Fruit fly (Drosophila melanogaster) whole organism, prepupa: ENCODE results near the gene TfIIA-L.

Source experiments
- Blimp-1 ChIP-seq: fragments of 200-800 bp; sonication (Bioruptor generic); optimal IDR thresholded peaks from 3 replicates; lab custom pipeline; 2017; ENCODE audit warnings: missing biosample characterization, missing genetic modification characterization, mild to moderate bottlenecking, moderate library complexity, missing genetic modification reagents
- CG10631 ChIP-seq: fragments of 200-800 bp; sonication (Bioruptor generic); optimal IDR thresholded peaks from 2 replicates; lab custom pipeline; 2016; ENCODE audit warnings: missing biosample characterization, missing genetic modification characterization
- CG10669 ChIP-seq: fragments of 200-800 bp; sonication (Bioruptor generic); optimal IDR thresholded peaks from 3 replicates; lab custom pipeline; 2018; ENCODE audit warnings: missing biosample characterization, mild to moderate bottlenecking, missing genetic modification characterization, moderate library complexity
- CG11294 ChIP-seq: fragments of 200-800 bp; sonication (Bioruptor generic); IDR thresholded peaks from 2 replicates; pipeline ENCODE4 v1.3.6; 2022; ENCODE audit warnings: missing biosample characterization, missing genetic modification characterization
- CG11902 ChIP-seq: fragments of 200-800 bp; sonication (Bioruptor generic); optimal IDR thresholded peaks from 3 replicates; lab custom pipeline; 2016; ENCODE audit warnings: missing biosample characterization, missing genetic modification characterization
- CG15336 ChIP-seq: fragments of 200-800 bp; sonication (Bioruptor generic); IDR thresholded peaks from 2 replicates; pipeline ENCODE4 v1.3.6; 2022; ENCODE audit warnings: missing biosample characterization, missing genetic modification characterization
- CG1621 ChIP-seq: fragments of 200-800 bp; sonication (Bioruptor generic); optimal IDR thresholded peaks from 3 replicates; lab custom pipeline; 2018; ENCODE audit warnings: missing biosample characterization, mild to moderate bottlenecking, missing genetic modification characterization
- CG16779 ChIP-seq: fragments of 200-800 bp; sonication (Bioruptor generic); optimal IDR thresholded peaks from 3 replicates; lab custom pipeline; 2017; ENCODE audit warnings: missing biosample characterization, mild to moderate bottlenecking, missing genetic modification characterization
- CG3032 ChIP-seq: fragments of 200-800 bp; optimal IDR thresholded peaks from 2 replicates; lab custom pipeline; 2019; ENCODE audit warnings: missing biosample characterization, mild to moderate bottlenecking, missing genetic modification characterization, moderate library complexity
- CG31627 ChIP-seq: fragments of 200-800 bp; sonication (Bioruptor generic); optimal IDR thresholded peaks from 3 replicates; lab custom pipeline; 2016; ENCODE audit warnings: missing biosample characterization, missing genetic modification characterization
- CG32006 ChIP-seq: fragments of 200-800 bp; sonication (Bioruptor generic); optimal IDR thresholded peaks from 3 replicates; lab custom pipeline; 2017; ENCODE audit warnings: missing biosample characterization, mild to moderate bottlenecking, missing genetic modification characterization
- CG34406 ChIP-seq: fragments of 200-800 bp; sonication (Bioruptor generic); optimal IDR thresholded peaks from 3 replicates; lab custom pipeline; 2016; ENCODE audit warnings: missing biosample characterization, missing genetic modification characterization
- CG3919 ChIP-seq: fragments of 200-800 bp; sonication (Bioruptor generic); optimal IDR thresholded peaks from 3 replicates; lab custom pipeline; 2016; ENCODE audit warnings: missing biosample characterization, missing genetic modification characterization
- CG4318 ChIP-seq: fragments of 200-800 bp; sonication (Bioruptor generic); optimal IDR thresholded peaks from 3 replicates; lab custom pipeline; 2017; ENCODE audit warnings: missing biosample characterization, mild to moderate bottlenecking, missing genetic modification characterization
- CG6163 ChIP-seq: fragments of 200-800 bp; sonication (Bioruptor generic); IDR thresholded peaks from 3 replicates; pipeline ENCODE4 v1.3.6; 2022; ENCODE audit warnings: missing biosample characterization, missing genetic modification characterization
- CG6276 ChIP-seq: fragments of 200-800 bp; sonication (Bioruptor generic); optimal IDR thresholded peaks from 2 replicates; lab custom pipeline; 2017; ENCODE audit warnings: missing biosample characterization, mild to moderate bottlenecking, missing genetic modification characterization
- CG6792 ChIP-seq: fragments of 200-800 bp; sonication (Bioruptor generic); optimal IDR thresholded peaks from 3 replicates; lab custom pipeline; 2016; ENCODE audit warnings: missing biosample characterization, missing genetic modification characterization
- CG6808 ChIP-seq: fragments of 200-800 bp; sonication (Bioruptor generic); optimal IDR thresholded peaks from 3 replicates; lab custom pipeline; 2017; ENCODE audit warnings: missing biosample characterization, missing genetic modification characterization, mild to moderate bottlenecking, moderate library complexity, missing genetic modification reagents
- CG6854 ChIP-seq: fragments of 200-800 bp; sonication (Bioruptor generic); optimal IDR thresholded peaks from 2 replicates; lab custom pipeline; 2017; ENCODE audit warnings: missing biosample characterization, mild to moderate bottlenecking, missing genetic modification characterization
- CG7368 ChIP-seq: fragments of 200-800 bp; sonication (Bioruptor generic); optimal IDR thresholded peaks from 3 replicates; lab custom pipeline; 2016; ENCODE audit warnings: missing biosample characterization, missing genetic modification characterization
- CG8119 ChIP-seq: fragments of 200-800 bp; sonication (Bioruptor generic); IDR thresholded peaks from 3 replicates; pipeline ENCODE4 v1.3.6; 2022; ENCODE audit warnings: missing biosample characterization, missing genetic modification characterization
- CG8632 ChIP-seq: fragments of 200-800 bp; sonication (Bioruptor generic); optimal IDR thresholded peaks from 3 replicates; lab custom pipeline; 2016; ENCODE audit warnings: missing biosample characterization, missing genetic modification characterization
- CG9139 ChIP-seq: fragments of 200-800 bp; sonication (Bioruptor generic); optimal IDR thresholded peaks from 3 replicates; lab custom pipeline; 2017; ENCODE audit warnings: missing biosample characterization, mild to moderate bottlenecking, missing genetic modification characterization
- Eip75B ChIP-seq: fragments of 200-800 bp; sonication (Bioruptor generic); optimal IDR thresholded peaks from 3 replicates; lab custom pipeline; 2016; ENCODE audit warnings: missing biosample characterization, missing genetic modification characterization
- Eip78C ChIP-seq: fragments of 200-800 bp; sonication (Bioruptor generic); peaks from one replicate; lab custom pipeline; 2016; ENCODE audit warnings: missing biosample characterization, missing genetic modification characterization
- Eip93F ChIP-seq: fragments of 200-800 bp; sonication (Bioruptor generic); optimal IDR thresholded peaks from 2 replicates; lab custom pipeline; 2016; ENCODE audit warnings: missing biosample characterization, mild to moderate bottlenecking, missing genetic modification characterization
- Ets21C ChIP-seq: fragments of 200-800 bp; sonication (Bioruptor generic); optimal IDR thresholded peaks from 3 replicates; lab custom pipeline; 2016; ENCODE audit warnings: missing biosample characterization, missing genetic modification characterization
- Ets96B ChIP-seq: fragments of 200-800 bp; optimal IDR thresholded peaks from 2 replicates; lab custom pipeline; 2019; ENCODE audit warnings: missing biosample characterization, mild to moderate bottlenecking, missing genetic modification characterization, moderate library complexity
- Gug ChIP-seq: fragments of 200-800 bp; sonication (Bioruptor generic); IDR thresholded peaks from 2 replicates; pipeline ENCODE4 v1.3.6; 2022; ENCODE audit warnings: missing biosample characterization, missing genetic modification characterization
- Hr38 ChIP-seq: sonication (Bioruptor generic); optimal IDR thresholded peaks from 2 replicates; lab custom pipeline; 2016; ENCODE audit warnings: missing biosample characterization, missing genetic modification characterization
- Hr39 ChIP-seq: fragments of 200-800 bp; sonication (Bioruptor generic); optimal IDR thresholded peaks from 2 replicates; lab custom pipeline; 2016; ENCODE audit warnings: missing biosample characterization, missing genetic modification characterization
- Lpt ChIP-seq: fragments of 200-800 bp; sonication (Bioruptor generic); optimal IDR thresholded peaks from 3 replicates; lab custom pipeline; 2016; ENCODE audit warnings: missing biosample characterization, missing genetic modification characterization
- Met ChIP-seq: fragments of 200-800 bp; sonication (Bioruptor generic); optimal IDR thresholded peaks from 3 replicates; lab custom pipeline; 2016; ENCODE audit warnings: missing biosample characterization, missing genetic modification characterization
- Sox14 ChIP-seq: fragments of 200-800 bp; sonication (Bioruptor generic); optimal IDR thresholded peaks from 3 replicates; lab custom pipeline; 2016; ENCODE audit warnings: missing biosample characterization, missing genetic modification characterization
- Sox15 ChIP-seq: fragments of 200-800 bp; sonication (Bioruptor generic); optimal IDR thresholded peaks from 3 replicates; lab custom pipeline; 2016; ENCODE audit warnings: missing biosample characterization, missing genetic modification characterization
- achi ChIP-seq: fragments of 200-800 bp; sonication (Bioruptor generic); optimal IDR thresholded peaks from 3 replicates; lab custom pipeline; 2016; ENCODE audit warnings: missing biosample characterization, missing genetic modification characterization
- dac ChIP-seq: fragments of 200-800 bp; sonication (Bioruptor generic); optimal IDR thresholded peaks from 2 replicates; lab custom pipeline; 2017; ENCODE audit warnings: missing biosample characterization, mild to moderate bottlenecking, missing genetic modification characterization
- dsx ChIP-seq: fragments of 200-800 bp; optimal IDR thresholded peaks from 3 replicates; lab custom pipeline; 2019; ENCODE audit warnings: missing biosample characterization, mild to moderate bottlenecking, missing genetic modification characterization, moderate library complexity; ENCODE audit not compliant: poor library complexity, severe bottlenecking
- eg ChIP-seq: fragments of 200-800 bp; sonication (Bioruptor generic); IDR thresholded peaks from 3 replicates; pipeline ENCODE4 v1.3.6; 2022; ENCODE audit warnings: missing biosample characterization, missing genetic modification characterization
- fd85E ChIP-seq: fragments of 200-800 bp; sonication (Bioruptor generic); optimal IDR thresholded peaks from 3 replicates; lab custom pipeline; 2016; ENCODE audit warnings: missing biosample characterization, missing genetic modification characterization
- net ChIP-seq: fragments of 200-800 bp; sonication (Bioruptor generic); optimal IDR thresholded peaks from 3 replicates; lab custom pipeline; 2016; ENCODE audit warnings: missing biosample characterization, missing genetic modification characterization
- pdm3 ChIP-seq: fragments of 200-800 bp; sonication (Bioruptor generic); optimal IDR thresholded peaks from 3 replicates; lab custom pipeline; 2016; ENCODE audit warnings: missing biosample characterization, missing genetic modification characterization
- spab ChIP-seq: fragments of 200-800 bp; sonication (Bioruptor generic); optimal IDR thresholded peaks from 2 replicates; lab custom pipeline; 2017; ENCODE audit warnings: missing biosample characterization, mild to moderate bottlenecking, missing genetic modification characterization, missing genetic modification reagents
- ss ChIP-seq, 2 experiments: fragments of 200-800 bp; sonication (Bioruptor generic); optimal IDR thresholded peaks; 2 replicates in 1 of 2; 3 replicates in 1 of 2; lab custom pipeline; 2017 to 2018; ENCODE audit warnings: mild to moderate bottlenecking in 2 of 2, missing biosample characterization in 2 of 2, missing genetic modification characterization in 2 of 2, moderate library complexity in 1 of 2
- svp ChIP-seq: fragments of 200-800 bp; sonication (Bioruptor generic); peaks from one replicate; lab custom pipeline; 2016; ENCODE audit warnings: missing biosample characterization, missing genetic modification characterization
- topi ChIP-seq: fragments of 200-800 bp; sonication (Bioruptor generic); optimal IDR thresholded peaks from 3 replicates; lab custom pipeline; 2016; ENCODE audit warnings: missing biosample characterization, missing genetic modification characterization

Gene TfIIA-L

DNA sequence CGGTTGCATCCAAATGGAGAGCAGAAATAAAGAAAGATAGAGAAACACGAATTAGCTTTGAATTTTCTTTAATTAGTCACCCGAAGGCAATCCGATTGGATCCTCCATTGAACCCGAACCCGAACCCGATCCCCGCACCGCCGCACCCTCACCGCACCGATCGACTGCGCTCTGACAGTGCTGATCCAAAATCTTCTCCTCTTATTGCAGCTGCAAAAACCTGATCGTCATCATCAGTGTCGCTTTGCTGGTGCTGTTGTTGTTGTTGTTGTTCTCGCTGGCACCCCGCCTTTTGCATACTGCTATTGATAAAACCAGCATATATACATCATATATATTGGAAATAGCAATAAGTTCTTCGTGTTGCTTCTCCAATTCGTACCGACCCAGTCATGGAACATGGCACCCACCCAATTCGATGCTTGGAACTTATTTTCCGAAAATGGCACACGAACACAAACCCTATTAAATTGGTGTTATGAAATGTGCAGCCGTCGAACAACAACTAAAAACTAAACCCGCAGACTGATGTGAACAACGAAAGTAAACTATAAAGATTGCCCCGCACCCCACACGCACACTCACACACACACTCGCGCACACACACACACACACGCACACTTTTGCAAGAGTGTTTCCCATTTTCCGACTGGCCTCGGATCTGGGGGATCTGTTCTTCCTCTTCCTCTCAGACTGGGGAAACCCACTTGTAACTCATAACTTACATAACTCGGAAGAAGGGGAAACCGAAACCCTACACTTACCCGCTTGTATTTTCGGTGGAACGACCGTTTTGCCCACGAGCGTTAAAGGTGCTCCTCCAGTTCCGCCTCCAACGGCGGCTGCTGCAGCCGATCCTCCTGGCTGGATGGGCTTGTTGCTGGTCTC lies 19.7 kb downstream of the TfIIA-L start:
- TF ChIP-seq Eip75B (GFP tag; lab: Kevin White, UChicago), result no peak
- TF ChIP-seq pdm3 (GFP tag; lab: Kevin White, UChicago), result no peak
- no peak for TF ChIP-seq CG16779 (tag; lab: Kevin White, UChicago)
- no peak for TF ChIP-seq Blimp-1 (GFP tag; lab: Kevin White, UChicago)
- TF ChIP-seq CG6276 (GFP tag; lab: Kevin White, UChicago), result peak; percentile 25
- TF ChIP-seq CG4318, result no peak
- TF ChIP-seq Lpt (GFP tag; lab: Kevin White, UChicago), result peak; percentile 6
- TF ChIP-seq spab (GFP tag; lab: Kevin White, UChicago), result peak; percentile 1
- TF ChIP-seq fd85E (GFP tag; lab: Kevin White, UChicago), result no peak
- TF ChIP-seq dac (GFP tag; lab: Kevin White, UChicago), result no peak
- no peak for TF ChIP-seq Eip93F (GFP tag; lab: Kevin White, UChicago)
- TF ChIP-seq CG6854 (GFP tag; lab: Kevin White, UChicago), result peak; percentile 44
- no peak for TF ChIP-seq achi
- TF ChIP-seq CG3919 (GFP tag; lab: Kevin White, UChicago), result peak; percentile 27
- no peak for TF ChIP-seq eg (GFP tag; lab: Robert Waterston, UW)
- TF ChIP-seq CG6808 (GFP tag; lab: Kevin White, UChicago), result peak; percentile 10
- TF ChIP-seq Ets96B (tag; lab: Kevin White, UChicago), result no peak
- no peak for TF ChIP-seq CG10669 (GFP tag; lab: Kevin White, UChicago)
- TF ChIP-seq CG11294 (GFP tag; lab: Robert Waterston, UW), result no peak
- no peak for TF ChIP-seq Hr39 (GFP tag; lab: Kevin White, UChicago)
- TF ChIP-seq CG9139 (GFP tag; lab: Kevin White, UChicago), result peak; percentile 8
- no peak for TF ChIP-seq CG10631 (GFP tag; lab: Kevin White, UChicago)
- TF ChIP-seq net (GFP tag; lab: Kevin White, UChicago), result no peak
- no peak for TF ChIP-seq CG11902 (GFP tag; lab: Kevin White, UChicago)
- TF ChIP-seq CG6792 (GFP tag; lab: Kevin White, UChicago), result no peak
- TF ChIP-seq CG32006 (GFP tag; lab: Kevin White, UChicago), result no peak
- TF ChIP-seq Ets21C (GFP tag; lab: Kevin White, UChicago), result no peak
- TF ChIP-seq CG34406 (GFP tag; lab: Kevin White, UChicago), result no peak
- TF ChIP-seq Sox15 (GFP tag; lab: Kevin White, UChicago), result no peak
- 0 out of 3 replicates have a peak, but pooled peaks have one; percentile 20 for TF ChIP-seq CG8119 (GFP tag; lab: Robert Waterston, UW)
- no peak for TF ChIP-seq CG8632 (GFP tag; lab: Kevin White, UChicago)
- peak; percentile 54 for TF ChIP-seq Eip78C
- TF ChIP-seq CG6163 (GFP tag; lab: Robert Waterston, UW), result no peak
- TF ChIP-seq svp, result peak; percentile 98
- peak; percentile 23 for TF ChIP-seq CG1621 (tag; lab: Kevin White, UChicago)
- TF ChIP-seq ss (GFP tag; optimal IDR thresholded peaks at IDR 0.05; lab: Kevin White, UChicago), result peak; percentile 22 to 44

DNA sequence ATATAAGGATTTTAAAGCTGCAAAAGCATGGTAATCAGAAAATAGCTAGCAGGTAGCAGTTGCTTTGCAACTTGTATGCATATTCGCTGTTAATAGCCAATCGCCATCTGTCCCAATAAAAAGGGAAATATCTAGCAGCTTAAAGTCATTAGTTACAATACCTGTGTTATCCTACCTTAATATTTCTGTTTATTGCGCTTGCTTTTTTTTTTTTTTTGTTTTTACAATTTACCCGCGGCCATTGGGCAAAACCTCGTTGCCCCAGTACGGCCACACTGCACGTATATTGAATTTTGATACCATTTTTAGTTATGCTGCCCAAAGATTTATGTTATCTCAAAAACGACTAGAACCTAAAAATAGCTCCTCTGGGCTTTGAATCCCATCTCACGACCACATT lies 21.3 kb downstream of the TfIIA-L start:
- no peak for TF ChIP-seq CG9139 (GFP tag; lab: Kevin White, UChicago)
- TF ChIP-seq CG6792 (GFP tag; lab: Kevin White, UChicago), result no peak
- TF ChIP-seq CG10631 (GFP tag; lab: Kevin White, UChicago), result no peak
- TF ChIP-seq achi, result no peak
- no peak for TF ChIP-seq CG7368
- no peak for TF ChIP-seq Gug (GFP tag; lab: Robert Waterston, UW)
- peak; percentile 31 for TF ChIP-seq Sox14 (GFP tag; lab: Kevin White, UChicago)
- peak; percentile 15 for TF ChIP-seq CG3032 (tag; lab: Kevin White, UChicago)
- TF ChIP-seq Ets96B (tag; lab: Kevin White, UChicago), result no peak
- no peak for TF ChIP-seq dac (GFP tag; lab: Kevin White, UChicago)
- no peak for TF ChIP-seq net (GFP tag; lab: Kevin White, UChicago)
- TF ChIP-seq CG6163 (GFP tag; lab: Robert Waterston, UW), result no peak
- no peak for TF ChIP-seq CG11902 (GFP tag; lab: Kevin White, UChicago)
- no peak for TF ChIP-seq Eip75B (GFP tag; lab: Kevin White, UChicago)
- TF ChIP-seq Met, result no peak
- peak in 1 of 2 experiments; percentile 22 for TF ChIP-seq ss (GFP tag; optimal IDR thresholded peaks at IDR 0.05; lab: Kevin White, UChicago)
- no peak for TF ChIP-seq CG6276 (GFP tag; lab: Kevin White, UChicago)
- no peak for TF ChIP-seq CG15336 (GFP tag; lab: Robert Waterston, UW)
- TF ChIP-seq CG4318, result no peak
- TF ChIP-seq CG31627 (GFP tag; lab: Kevin White, UChicago), result no peak
- no peak for TF ChIP-seq Hr38
- TF ChIP-seq dsx, result no peak
- no peak for TF ChIP-seq Sox15 (GFP tag; lab: Kevin White, UChicago)
- no peak for TF ChIP-seq Eip93F (GFP tag; lab: Kevin White, UChicago)
- TF ChIP-seq topi (GFP tag; lab: Kevin White, UChicago), result no peak
- TF ChIP-seq CG34406 (GFP tag; lab: Kevin White, UChicago), result no peak
